Fruit fly (Drosophila melanogaster): ENCODE data around the gene CG33985.

The CG33985 gene

dm6 chr3L:15526712-15527111 is at the start of gene CG33985:
Gene CG33985, minus strand, starts transcription at chr3L:15526812.
- no peak for TF ChIP-seq lola (GFP tag; optimal IDR thresholded peaks at IDR 0.05)
- TF ChIP-seq dl (GFP tag; optimal IDR thresholded peaks at IDR 0.05; ENCODE audit: insufficient read depth in 1 of 2, partially characterized antibody in 2 of 2), result no peak
- TF ChIP-seq Dif (GFP tag; optimal IDR thresholded peaks at IDR 0.05; ENCODE audit: partially characterized antibody), result no peak
- no peak for TF ChIP-seq Abd-B (GFP tag; optimal IDR thresholded peaks at IDR 0.05)
- TF ChIP-seq CG32264 (GFP tag; optimal IDR thresholded peaks at IDR 0.05), result no peak
- TF ChIP-seq psq (GFP tag; optimal IDR thresholded peaks at IDR 0.05), result no peak

- TF ChIP-seq brk (GFP tag; optimal IDR thresholded peaks at IDR 0.05), result no peak
Measured at dm6 chr3L:15576357-15576756, 49.7 kb upstream of the CG33985 start, which contains the start of gene Ufsp2. Gene Ufsp2, plus strand, starts transcription at chr3L:15576570.

dm6 chr3L:15570571-15570970 is 44.0 kb upstream of the CG33985 start:
- no peak for TF ChIP-seq Abd-B (GFP tag; optimal IDR thresholded peaks at IDR 0.05)
- TF ChIP-seq CrebA (GFP tag; optimal IDR thresholded peaks at IDR 0.05; ENCODE audit: borderline replicate concordance), result no peak
- TF ChIP-seq dmrt93B (GFP tag; optimal IDR thresholded peaks at IDR 0.05), result no peak
- no peak for TF ChIP-seq GATAd (GFP tag; optimal IDR thresholded peaks at IDR 0.05)
- no peak for TF ChIP-seq br (GFP tag; optimal IDR thresholded peaks at IDR 0.05)
- TF ChIP-seq tai (GFP tag; optimal IDR thresholded peaks at IDR 0.05), result no peak
- TF ChIP-seq Hr78 (GFP tag; optimal IDR thresholded peaks at IDR 0.05), result no peak
- TF ChIP-seq Sp1 (GFP tag; optimal IDR thresholded peaks at IDR 0.05), result no peak

- no peak for TF ChIP-seq Jra (GFP tag; optimal IDR thresholded peaks at IDR 0.05)
- TF ChIP-seq sage (GFP tag; optimal IDR thresholded peaks at IDR 0.05), result no peak
- TF ChIP-seq Rel (GFP tag; optimal IDR thresholded peaks at IDR 0.05), result no peak
- peak; percentile 77 for TF ChIP-seq Rel (tag; optimal IDR thresholded peaks at IDR 0.05)
- no peak for TF ChIP-seq br (GFP tag; optimal IDR thresholded peaks at IDR 0.05)
Measured at dm6 chr3L:15568748-15569147, 42.1 kb upstream of the CG33985 start.

- TF ChIP-seq rgr (GFP tag; optimal IDR thresholded peaks at IDR 0.05), result peak; percentile 68
- TF ChIP-seq Vsx2 (GFP tag; optimal IDR thresholded peaks at IDR 0.05; ENCODE audit: partially characterized antibody), result no peak
- TF ChIP-seq foxo (GFP tag; optimal IDR thresholded peaks at IDR 0.05), result no peak
- no peak for TF ChIP-seq dsf (GFP tag; optimal IDR thresholded peaks at IDR 0.05; ENCODE audit: borderline replicate concordance)
- TF ChIP-seq br (GFP tag; optimal IDR thresholded peaks at IDR 0.05), result peak; percentile 47
- no peak for TF ChIP-seq Hnf4 (GFP tag; optimal IDR thresholded peaks at IDR 0.05)
- peak; percentile 90 for TF ChIP-seq Hr83 (GFP tag; optimal IDR thresholded peaks at IDR 0.05; ENCODE audit: poor library complexity, severe bottlenecking)
- TF ChIP-seq sv (GFP tag; optimal IDR thresholded peaks at IDR 0.05), result no peak
- no peak for TF ChIP-seq Abd-B (GFP tag; optimal IDR thresholded peaks at IDR 0.05)
- no peak for TF ChIP-seq lola (GFP tag; optimal IDR thresholded peaks at IDR 0.05)
- TF ChIP-seq CrebA (GFP tag; optimal IDR thresholded peaks at IDR 0.05; ENCODE audit: borderline replicate concordance), result no peak
- peak; percentile 36 for TF ChIP-seq Rel (GFP tag; optimal IDR thresholded peaks at IDR 0.05)
- no peak for TF ChIP-seq Rel (tag; optimal IDR thresholded peaks at IDR 0.05)
- TF ChIP-seq Myc (optimal IDR thresholded peaks at IDR 0.05), result no peak
- TF ChIP-seq Dif (GFP tag; optimal IDR thresholded peaks at IDR 0.05; ENCODE audit: partially characterized antibody), result no peak
- TF ChIP-seq psq (GFP tag; optimal IDR thresholded peaks at IDR 0.05), result peak; percentile 66
- no peak for TF ChIP-seq HLH106 (tag; optimal IDR thresholded peaks at IDR 0.05)
- no peak for TF ChIP-seq pan (optimal IDR thresholded peaks at IDR 0.05)
- TF ChIP-seq Sp1 (GFP tag; optimal IDR thresholded peaks at IDR 0.05), result peak; percentile 55
- no peak for TF ChIP-seq Hr78 (GFP tag; optimal IDR thresholded peaks at IDR 0.05)
- no peak for TF ChIP-seq Mio (GFP tag; optimal IDR thresholded peaks at IDR 0.05)
- TF ChIP-seq dl (GFP tag; optimal IDR thresholded peaks at IDR 0.05; ENCODE audit: insufficient read depth in 1 of 2, partially characterized antibody in 2 of 2), result no peak
- peak; percentile 66 for TF ChIP-seq h (GFP tag; optimal IDR thresholded peaks at IDR 0.05)
- TF ChIP-seq tai (GFP tag; optimal IDR thresholded peaks at IDR 0.05), result no peak
- TF ChIP-seq woc (GFP tag; optimal IDR thresholded peaks at IDR 0.05), result no peak
- peak; percentile 28 for TF ChIP-seq jim (GFP tag; optimal IDR thresholded peaks at IDR 0.05)
- no peak for TF ChIP-seq usp (GFP tag; optimal IDR thresholded peaks at IDR 0.05)
- TF ChIP-seq sage (GFP tag; optimal IDR thresholded peaks at IDR 0.05), result no peak
- TF ChIP-seq ey (GFP tag; optimal IDR thresholded peaks at IDR 0.05), result no peak
- TF ChIP-seq CG32264 (GFP tag; optimal IDR thresholded peaks at IDR 0.05), result peak; percentile 32
- TF ChIP-seq CG9705 (GFP tag; optimal IDR thresholded peaks at IDR 0.05), result no peak
- no peak for TF ChIP-seq N (GFP tag; optimal IDR thresholded peaks at IDR 0.05)
- TF ChIP-seq fru (GFP tag; optimal IDR thresholded peaks at IDR 0.05), result no peak
- peak; percentile 19 for TF ChIP-seq OdsH (GFP tag; optimal IDR thresholded peaks at IDR 0.05)
- TF ChIP-seq GATAd (GFP tag; optimal IDR thresholded peaks at IDR 0.05), result no peak
- no peak for TF ChIP-seq Dfd (GFP tag; optimal IDR thresholded peaks at IDR 0.05)
- no peak for TF ChIP-seq dmrt93B (GFP tag; optimal IDR thresholded peaks at IDR 0.05)
- TF ChIP-seq brk (GFP tag; optimal IDR thresholded peaks at IDR 0.05), result no peak
- no peak for TF ChIP-seq Jra (GFP tag; optimal IDR thresholded peaks at IDR 0.05)
Measured at dm6 chr3L:15566484-15566955, 39.9 kb upstream of the CG33985 start.
